Fruit fly (Drosophila melanogaster) whole organism, pupa: ENCODE results near the gene CG31371.
A peak's percentile ranks its signal among the peaks of the same experiment; 100 is the strongest.

ENCODE experiments used
- CG14655 ChIP-seq: fragments of 200-800 bp; sonication (Bioruptor generic); optimal IDR thresholded peaks from 3 replicates; lab custom pipeline; 2017; ENCODE audit warnings: mild to moderate bottlenecking, missing biosample characterization, missing genetic modification reagents, missing genetic modification characterization
- CG8301 ChIP-seq: fragments of 200-800 bp; sonication (Bioruptor generic); optimal IDR thresholded peaks from 2 replicates; lab custom pipeline; 2018; ENCODE audit warnings: missing biosample characterization, mild to moderate bottlenecking, missing genetic modification characterization
- D1 ChIP-seq: fragments of 200-800 bp; sonication (Bioruptor generic); optimal IDR thresholded peaks from 2 replicates; lab custom pipeline; 2018; ENCODE audit warnings: missing biosample characterization, mild to moderate bottlenecking, missing genetic modification characterization, moderate library complexity
- EcR ChIP-seq: fragments of 200-800 bp; sonication (Bioruptor generic); optimal IDR thresholded peaks from 3 replicates; lab custom pipeline; 2019; ENCODE audit warnings: missing biosample characterization, missing genetic modification characterization, mild to moderate bottlenecking, moderate library complexity, missing genetic modification reagents
- Pif1A ChIP-seq: fragments of 200-800 bp; sonication (Bioruptor generic); optimal IDR thresholded peaks from 3 replicates; lab custom pipeline; 2016; ENCODE audit warnings: missing biosample characterization, missing genetic modification characterization
- Pif1B ChIP-seq: fragments of 200-800 bp; sonication (Bioruptor generic); optimal IDR thresholded peaks from 3 replicates; lab custom pipeline; 2016; ENCODE audit warnings: missing biosample characterization, missing genetic modification characterization
- fd96Ca ChIP-seq: fragments of 200-800 bp; sonication (Bioruptor generic); IDR thresholded peaks from 3 replicates; pipeline ENCODE4 v1.3.6; 2022; ENCODE audit warnings: missing biosample characterization, missing genetic modification characterization
- rn ChIP-seq: fragments of 200-800 bp; sonication (Bioruptor generic); IDR thresholded peaks from 2 replicates; pipeline ENCODE4 v1.3.6; 2022; ENCODE audit warnings: missing biosample characterization, missing genetic modification characterization

- TF ChIP-seq EcR (GFP tag; lab: Kevin White, UChicago): no peak
- TF ChIP-seq rn: no peak
- TF ChIP-seq Pif1A (GFP tag; lab: Kevin White, UChicago): peak; percentile 49
- peak; percentile 82 for TF ChIP-seq CG8301 (tag; lab: Kevin White, UChicago)
- TF ChIP-seq Pif1B (GFP tag; lab: Kevin White, UChicago): no peak
- TF ChIP-seq D1 (tag; lab: Kevin White, UChicago): no peak
- TF ChIP-seq CG14655 (GFP tag; lab: Kevin White, UChicago): peak; percentile 85
- peak; percentile 61; the same call in 2 of the 3 replicates for TF ChIP-seq fd96Ca (GFP tag; lab: Robert Waterston, UW)
Observed at dm6 chr3R:30531989-30532653, 28.8 kb upstream of the CG31371 start, which contains the start of gene tmod.
